Fruit fly (Drosophila melanogaster) whole organism, embryonic: ENCODE measurements around the gene Pi3K21B.

Experiments
- CG10366 ChIP-seq: fragments of 200-800 bp; sonication (Bioruptor generic); IDR thresholded peaks from 2 replicates; pipeline ENCODE4 v1.3.6; 2022; ENCODE audit warnings: missing biosample characterization, missing genetic modification characterization
- CG10431 ChIP-seq: fragments of 200-800 bp; sonication (Bioruptor generic); optimal IDR thresholded peaks from 3 replicates; lab custom pipeline; 2018; ENCODE audit warnings: missing biosample characterization, mild to moderate bottlenecking, missing genetic modification characterization
- CG10654 ChIP-seq: fragments of 200-800 bp; sonication (Bioruptor generic); optimal IDR thresholded peaks from 2 replicates; lab custom pipeline; 2016; ENCODE audit warnings: missing biosample characterization, missing genetic modification characterization
- CG11504 ChIP-seq: fragments of 200-800 bp; sonication (Bioruptor generic); optimal IDR thresholded peaks from 3 replicates; lab custom pipeline; 2019; ENCODE audit warnings: missing biosample characterization, mild to moderate bottlenecking, missing genetic modification characterization, moderate library complexity
- CG12219 ChIP-seq: fragments of 200-800 bp; sonication (Bioruptor generic); optimal IDR thresholded peaks from 3 replicates; lab custom pipeline; 2018; ENCODE audit warnings: missing biosample characterization, mild to moderate bottlenecking, missing genetic modification characterization
- CG13287 ChIP-seq: fragments of 200-800 bp; sonication (Bioruptor generic); IDR thresholded peaks from 2 replicates; pipeline ENCODE4 v1.3.6; 2022; ENCODE audit warnings: missing biosample characterization, missing genetic modification characterization; ENCODE audit not compliant: partially characterized antibody
- CG13775 ChIP-seq: fragments of 200-800 bp; sonication (Bioruptor generic); optimal IDR thresholded peaks from 3 replicates; lab custom pipeline; 2017; ENCODE audit warnings: missing biosample characterization, mild to moderate bottlenecking, missing genetic modification characterization
- CG14014 ChIP-seq: fragments of 200-800 bp; sonication (Bioruptor generic); IDR thresholded peaks from 2 replicates; pipeline ENCODE4 v1.3.6; 2022; ENCODE audit warnings: missing biosample characterization, missing genetic modification characterization
- CG14860 ChIP-seq: fragments of 200-800 bp; sonication (Bioruptor generic); IDR thresholded peaks from 3 replicates; pipeline ENCODE4 v1.3.6; 2022; ENCODE audit warnings: missing biosample characterization, missing genetic modification characterization; ENCODE audit not compliant: partially characterized antibody
- CG15269 ChIP-seq: fragments of 200-800 bp; sonication (Bioruptor generic); optimal IDR thresholded peaks from 2 replicates; lab custom pipeline; 2018; ENCODE audit warnings: missing biosample characterization, mild to moderate bottlenecking, missing genetic modification characterization, moderate library complexity
- CG17612 ChIP-seq: fragments of 200-800 bp; sonication (Bioruptor generic); IDR thresholded peaks from 2 replicates; pipeline ENCODE4 v1.3.6; 2022; ENCODE audit warnings: missing biosample characterization, missing genetic modification characterization
- CG18476 ChIP-seq: fragments of 200-800 bp; sonication (Bioruptor generic); optimal IDR thresholded peaks from 2 replicates; lab custom pipeline; 2016; ENCODE audit warnings: missing biosample characterization, mild to moderate bottlenecking, missing genetic modification characterization
- CG18764 ChIP-seq: fragments of 200-800 bp; sonication (Bioruptor generic); optimal IDR thresholded peaks from 3 replicates; lab custom pipeline; 2016; ENCODE audit warnings: missing biosample characterization, missing genetic modification characterization
- CG2129 ChIP-seq: fragments of 200-800 bp; sonication (Bioruptor generic); IDR thresholded peaks from 2 replicates; pipeline ENCODE4 v1.3.6; 2022; ENCODE audit warnings: missing biosample characterization, missing genetic modification characterization; ENCODE audit not compliant: partially characterized antibody
- CG2678 ChIP-seq: fragments of 200-800 bp; sonication (Bioruptor generic); optimal IDR thresholded peaks from 3 replicates; lab custom pipeline; 2019; ENCODE audit warnings: missing biosample characterization, mild to moderate bottlenecking, missing genetic modification characterization, moderate library complexity
- CG2889 ChIP-seq: fragments of 200-800 bp; sonication (Bioruptor generic); IDR thresholded peaks from 3 replicates; pipeline ENCODE4 v1.3.6; 2022; ENCODE audit warnings: missing biosample characterization, missing genetic modification characterization
- CG33557 ChIP-seq: fragments of 200-800 bp; sonication (Bioruptor generic); optimal IDR thresholded peaks from 2 replicates; lab custom pipeline; 2019; ENCODE audit warnings: missing biosample characterization, mild to moderate bottlenecking, missing genetic modification characterization, moderate library complexity
- CG43689 ChIP-seq: fragments of 200-800 bp; sonication (Bioruptor generic); IDR thresholded peaks from 2 replicates; pipeline ENCODE4 v1.3.6; 2022; ENCODE audit warnings: missing biosample characterization, missing genetic modification characterization
- CG4730 ChIP-seq: fragments of 200-800 bp; sonication (Bioruptor generic); IDR thresholded peaks from 2 replicates; pipeline ENCODE4 v1.3.6; 2022; ENCODE audit warnings: missing biosample characterization, missing genetic modification characterization
- CG6854 ChIP-seq: fragments of 200-800 bp; sonication (Bioruptor generic); optimal IDR thresholded peaks from 3 replicates; lab custom pipeline; 2017; ENCODE audit warnings: missing biosample characterization, mild to moderate bottlenecking, missing genetic modification characterization
- CG7786 ChIP-seq: fragments of 200-800 bp; sonication (Bioruptor generic); optimal IDR thresholded peaks from 2 replicates; lab custom pipeline; 2016; ENCODE audit warnings: missing biosample characterization, missing genetic modification characterization
- CG8089 ChIP-seq: fragments of 200-800 bp; sonication (Bioruptor generic); optimal IDR thresholded peaks from 3 replicates; lab custom pipeline; 2016; ENCODE audit warnings: missing biosample characterization, missing genetic modification characterization
- D19A ChIP-seq: fragments of 200-800 bp; optimal IDR thresholded peaks from 3 replicates; lab custom pipeline; 2019; ENCODE audit warnings: missing biosample characterization, mild to moderate bottlenecking, missing genetic modification characterization, moderate library complexity
- D19B ChIP-seq: fragments of 200-800 bp; sonication (Bioruptor generic); optimal IDR thresholded peaks from 2 replicates; lab custom pipeline; 2017; ENCODE audit warnings: missing biosample characterization, mild to moderate bottlenecking, missing genetic modification characterization
- Dip2 ChIP-seq: fragments of 200-800 bp; sonication (Bioruptor generic); IDR thresholded peaks from 2 replicates; pipeline ENCODE4 v1.3.6; 2022; ENCODE audit warnings: missing biosample characterization, missing genetic modification characterization
- E2f1 ChIP-seq: fragments of 200-800 bp; sonication (Bioruptor generic); IDR thresholded peaks from 2 replicates; pipeline ENCODE4 v1.3.6; 2022; ENCODE audit warnings: missing biosample characterization, missing genetic modification characterization
- Gsc ChIP-seq: fragments of 200-800 bp; sonication (Bioruptor generic); IDR thresholded peaks from 2 replicates; pipeline ENCODE4 v1.3.6; 2022; ENCODE audit warnings: missing biosample characterization, missing genetic modification characterization
- HHEX ChIP-seq: fragments of 200-800 bp; sonication (Bioruptor generic); optimal IDR thresholded peaks from 3 replicates; lab custom pipeline; 2017; ENCODE audit warnings: missing biosample characterization, mild to moderate bottlenecking, missing genetic modification characterization, missing genetic modification reagents
- HLH3B ChIP-seq: fragments of 200-800 bp; sonication (Bioruptor generic); IDR thresholded peaks from 2 replicates; pipeline ENCODE4 v1.3.6; 2022; ENCODE audit warnings: missing biosample characterization, missing genetic modification characterization
- Hey ChIP-seq: fragments of 200-800 bp; sonication (Bioruptor generic); optimal IDR thresholded peaks from 3 replicates; lab custom pipeline; 2018; ENCODE audit warnings: missing biosample characterization, mild to moderate bottlenecking, missing genetic modification characterization
- Lpt ChIP-seq: fragments of >200 bp; optimal IDR thresholded peaks from 2 replicates; lab custom pipeline; 2018; ENCODE audit warnings: missing biosample characterization, missing genetic modification characterization
- Med ChIP-seq: fragments of 200-800 bp; sonication (Bioruptor generic); peaks from one replicate; lab custom pipeline; 2016; ENCODE audit warnings: missing biosample characterization, missing genetic modification characterization, mild to moderate bottlenecking, inconsistent platforms, moderate library complexity
- Oaz ChIP-seq: fragments of 200-800 bp; sonication (Bioruptor generic); IDR thresholded peaks from 2 replicates; pipeline ENCODE4 v1.3.6; 2022; ENCODE audit warnings: missing biosample characterization, missing genetic modification characterization
- Sox100B ChIP-seq: fragments of 200-800 bp; sonication (Bioruptor generic); optimal IDR thresholded peaks from 3 replicates; lab custom pipeline; 2018; ENCODE audit warnings: missing biosample characterization, mild to moderate bottlenecking, missing genetic modification characterization
- Taf1 ChIP-seq: fragments of 200-800 bp; sonication (Bioruptor generic); IDR thresholded peaks from 2 replicates; pipeline ENCODE4 v1.3.6; 2022; ENCODE audit warnings: missing biosample characterization, missing genetic modification characterization
- Vsx1 ChIP-seq: fragments of 200-800 bp; sonication (Bioruptor generic); optimal IDR thresholded peaks from 2 replicates; lab custom pipeline; 2017; ENCODE audit warnings: missing biosample characterization, mild to moderate bottlenecking, missing genetic modification characterization, missing genetic modification reagents
- Xrp1 ChIP-seq: fragments of 200-800 bp; sonication (Bioruptor generic); IDR thresholded peaks from 2 replicates; pipeline ENCODE4 v1.3.6; 2022; ENCODE audit warnings: missing biosample characterization, missing genetic modification characterization
- amos ChIP-seq: fragments of 200-800 bp; sonication (Bioruptor generic); IDR thresholded peaks from 2 replicates; pipeline ENCODE4 v1.3.6; 2022; ENCODE audit warnings: missing biosample characterization, missing genetic modification characterization; ENCODE audit not compliant: partially characterized antibody
- cas ChIP-seq: fragments of 200-800 bp; sonication (Bioruptor generic); IDR thresholded peaks from 2 replicates; pipeline ENCODE4 v1.3.6; 2022; ENCODE audit warnings: missing biosample characterization, missing genetic modification characterization
- dimm ChIP-seq: fragments of 200-800 bp; sonication (Bioruptor generic); IDR thresholded peaks from 2 replicates; pipeline ENCODE4 v1.3.6; 2022; ENCODE audit warnings: missing biosample characterization, missing genetic modification characterization
- emc ChIP-seq: fragments of 200-800 bp; sonication (Bioruptor generic); optimal IDR thresholded peaks from 2 replicates; lab custom pipeline; 2016; ENCODE audit warnings: missing biosample characterization, missing genetic modification characterization
- esg ChIP-seq: fragments of 200-800 bp; sonication (Bioruptor generic); conservative IDR thresholded peaks from 2 replicates; pipeline ENCODE4 v1.3.6; 2022; ENCODE audit warnings: missing biosample characterization, missing genetic modification characterization
- fd3F ChIP-seq: fragments of 200-800 bp; sonication (Bioruptor generic); optimal IDR thresholded peaks from 2 replicates; lab custom pipeline; 2018; ENCODE audit warnings: missing biosample characterization, mild to moderate bottlenecking, missing genetic modification characterization, moderate library complexity
- gcm ChIP-seq: fragments of 200-800 bp; sonication (Bioruptor generic); optimal IDR thresholded peaks from 2 replicates; lab custom pipeline; 2019; ENCODE audit warnings: missing biosample characterization, mild to moderate bottlenecking, missing genetic modification characterization, moderate library complexity
- hbn ChIP-seq: fragments of 200-800 bp; sonication (Bioruptor generic); IDR thresholded peaks from 2 replicates; pipeline ENCODE4 v1.3.6; 2022; ENCODE audit warnings: missing biosample characterization, missing genetic modification characterization; ENCODE audit not compliant: partially characterized antibody
- inv ChIP-seq: fragments of 200-800 bp; sonication (Bioruptor generic); IDR thresholded peaks from 2 replicates; pipeline ENCODE4 v1.3.6; 2022; ENCODE audit warnings: missing biosample characterization, missing genetic modification characterization; ENCODE audit not compliant: partially characterized antibody
- kni ChIP-seq: fragments of 200-800 bp; sonication (Bioruptor generic); optimal IDR thresholded peaks from 3 replicates; lab custom pipeline; 2017; ENCODE audit warnings: mild to moderate bottlenecking, missing biosample characterization, missing genetic modification reagents, missing genetic modification characterization
- rib ChIP-seq: fragments of 200-800 bp; sonication (Bioruptor generic); IDR thresholded peaks from 2 replicates; pipeline ENCODE4 v1.3.6; 2022; ENCODE audit warnings: missing biosample characterization, missing genetic modification characterization
- twi ChIP-seq: fragments of 200-800 bp; optimal IDR thresholded peaks from 2 replicates; lab custom pipeline; 2019; ENCODE audit warnings: missing biosample characterization, mild to moderate bottlenecking, missing genetic modification characterization, moderate library complexity
- unpg ChIP-seq: fragments of 200-800 bp; sonication (Bioruptor generic); optimal IDR thresholded peaks from 3 replicates; lab custom pipeline; 2018; ENCODE audit warnings: missing biosample characterization, mild to moderate bottlenecking, missing genetic modification characterization, moderate library complexity

Pi3K21B gene

DNA sequence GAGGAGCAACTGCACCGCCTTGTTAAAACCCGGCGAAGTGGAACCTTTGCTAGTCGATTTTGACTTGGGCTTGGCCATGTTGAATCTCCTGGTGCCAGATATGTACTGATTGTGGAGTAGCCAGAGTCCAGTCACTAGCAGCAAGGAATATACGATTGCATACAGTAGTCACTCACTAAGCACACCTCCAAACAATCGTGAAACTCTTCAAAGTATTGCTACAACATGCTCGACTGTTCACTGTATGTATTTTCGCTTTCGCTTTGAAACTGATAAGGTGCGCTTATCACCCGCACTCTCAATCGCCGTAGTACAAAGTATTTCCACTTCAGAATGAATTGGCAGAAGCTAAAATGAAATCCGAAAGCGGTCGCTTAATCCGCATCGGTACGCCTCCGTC is 11.3 kb upstream of the Pi3K21B start (continued):
- TF ChIP-seq CG14860 (GFP tag; lab: Robert Waterston, UW) (no peak), CG8089 (GFP tag; lab: Kevin White, UChicago) (peak; percentile 13), dimm (no peak), amos (GFP tag; lab: Robert Waterston, UW) (no peak), CG10654 (GFP tag; lab: Kevin White, UChicago) (peak; percentile 26), CG18476 (GFP tag; lab: Kevin White, UChicago) (peak; percentile 12), CG17612 (GFP tag; lab: Robert Waterston, UW) (0 out of 2 replicates have a peak, but pooled peaks have one; percentile 23), HLH3B (peak; percentile 61), CG2129 (GFP tag; lab: Robert Waterston, UW) (no peak), Taf1 (peak; percentile 75), kni (GFP tag; lab: Kevin White, UChicago) (no peak), E2f1 (GFP tag; lab: Robert Waterston, UW) (peak; percentile 69), fd3F (peak; percentile 4), CG11504 (tag; lab: Kevin White, UChicago) (peak; percentile 56), twi (tag; lab: Kevin White, UChicago) (no peak), Hey (tag; lab: Kevin White, UChicago) (no peak), unpg (GFP tag; lab: Kevin White, UChicago) (peak; percentile 63), CG15269 (peak; percentile 74), D19A (tag; lab: Kevin White, UChicago) (peak; percentile 5), Vsx1 (GFP tag; lab: Kevin White, UChicago) (peak; percentile 45), Oaz (GFP tag; lab: Robert Waterston, UW) (no peak), CG12219 (GFP tag; lab: Kevin White, UChicago) (peak; percentile 65), Xrp1 (GFP tag; lab: Robert Waterston, UW) (peak; percentile 67), Lpt (GFP tag; lab: Kevin White, UChicago) (no peak), Sox100B (no peak), CG6854 (GFP tag; lab: Kevin White, UChicago) (peak; percentile 55), hbn (no peak), cas (peak; percentile 58; the same call in 1 of the 2 replicates), CG33557 (GFP tag; lab: Kevin White, UChicago) (no peak), CG7786 (GFP tag; lab: Kevin White, UChicago) (peak; percentile 78), CG2889 (GFP tag; lab: Robert Waterston, UW) (peak; percentile 23; the same call in 1 of the 3 replicates), esg (GFP tag; lab: Robert Waterston, UW) (peak; percentile 39; the same call in 1 of the 2 replicates), gcm (no peak), D19B (GFP tag; lab: Kevin White, UChicago) (peak; percentile 49), inv (GFP tag; lab: Robert Waterston, UW) (no peak), CG13287 (no peak), rib (GFP tag; lab: Robert Waterston, UW) (peak; percentile 69; the same call in 1 of the 2 replicates), Med (GFP tag; lab: Kevin White, UChicago) (peak; percentile 95), HHEX (peak; percentile 47), CG10366 (GFP tag; lab: Robert Waterston, UW) (peak; percentile 76), emc (GFP tag; lab: Kevin White, UChicago) (no peak), Gsc (GFP tag; lab: Robert Waterston, UW) (no peak), Dip2 (GFP tag; lab: Robert Waterston, UW) (no peak), CG4730 (GFP tag; lab: Robert Waterston, UW) (peak; percentile 59; the same call in 1 of the 2 replicates), CG10431 (GFP tag; lab: Kevin White, UChicago) (no peak), CG13775 (GFP tag; lab: Kevin White, UChicago) (no peak), CG43689 (GFP tag; lab: Robert Waterston, UW) (no peak), CG2678 (tag; lab: Kevin White, UChicago) (peak; percentile 72), CG18764 (peak; percentile 29), CG14014 (GFP tag; lab: Robert Waterston, UW) (peak; percentile 80)
